Worm (Caenorhabditis elegans) whole organism, L1 larva: Measurements from ENCODE around the gene K08E7.8.

Experiments
- ama-1 ChIP-seq: fragments of 150-350 bp; optimal IDR thresholded peaks from 2 replicates; lab custom pipeline; 2014
- elt-2 ChIP-seq: sonication (generic microtip); optimal IDR thresholded peaks from 2 replicates; lab custom pipeline; 2016; ENCODE audit warnings: missing genetic modification characterization, mild to moderate bottlenecking, inconsistent platforms, missing compliant biosample characterization, missing genetic modification reagents
- jun-1 ChIP-seq: fragments of 150-350 bp; optimal IDR thresholded peaks from 2 replicates; lab custom pipeline; 2014; ENCODE audit warnings: missing biosample characterization, missing genetic modification reagents, missing genetic modification characterization
- nhr-11 ChIP-seq: fragments of 150-350 bp; optimal IDR thresholded peaks from 2 replicates; lab custom pipeline; 2014; ENCODE audit warnings: missing biosample characterization, missing genetic modification characterization
- nhr-237 ChIP-seq: fragments of 150-350 bp; optimal IDR thresholded peaks from 2 replicates; lab custom pipeline; 2014; ENCODE audit warnings: missing biosample characterization, missing genetic modification characterization
- nhr-90 ChIP-seq: sonication (generic microtip); optimal IDR thresholded peaks from 2 replicates; lab custom pipeline; 2016; ENCODE audit warnings: mild to moderate bottlenecking, missing genetic modification characterization, missing compliant biosample characterization; ENCODE audit not compliant: poor library complexity
- pag-3 ChIP-seq: sonication (generic microtip); optimal IDR thresholded peaks from 2 replicates; lab custom pipeline; 2017; ENCODE audit warnings: missing genetic modification characterization, mild to moderate bottlenecking, missing compliant biosample characterization, antibody characterized with exemption, borderline replicate concordance; ENCODE audit not compliant: insufficient read depth
- tbx-2 ChIP-seq: sonication (generic microtip); optimal IDR thresholded peaks from 2 replicates; lab custom pipeline; 2016; ENCODE audit warnings: missing genetic modification characterization, missing compliant biosample characterization
- unc-86 ChIP-seq: sonication (generic microtip); optimal IDR thresholded peaks from 2 replicates; lab custom pipeline; 2016; ENCODE audit warnings: missing genetic modification characterization, missing compliant biosample characterization

DNA sequence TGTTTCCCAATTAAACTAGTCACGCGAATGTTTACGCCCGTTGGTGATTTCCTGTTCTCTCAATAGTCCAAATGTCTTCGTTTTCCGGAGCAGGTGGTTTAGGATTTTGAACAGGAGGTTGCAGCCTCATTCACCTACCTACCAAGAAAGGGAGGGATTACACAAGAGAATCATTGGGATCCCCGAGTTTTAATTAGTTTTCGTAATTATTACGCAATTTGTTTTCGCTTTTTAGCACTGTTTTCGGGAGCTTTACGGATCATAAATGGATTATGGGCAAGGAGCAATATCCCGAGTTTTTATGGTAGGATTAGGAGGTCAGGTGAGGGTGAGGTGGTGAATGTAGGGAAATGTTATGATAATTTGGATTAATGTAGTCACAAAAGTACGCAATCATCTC is 40.0 kb downstream of the K08E7.8 start:
- TF ChIP-seq ama-1 (lab: Kevin White, UChicago) (no peak), unc-86 (tag; lab: Kevin White, UChicago) (no peak), tbx-2 (no peak), nhr-11 (tag; lab: Kevin White, UChicago) (no peak), pag-3 (tag; lab: Kevin White, UChicago) (no peak), elt-2 (tag; lab: Kevin White, UChicago) (no peak), nhr-237 (tag; lab: Kevin White, UChicago) (no peak), jun-1 (no peak), nhr-90 (tag; lab: Kevin White, UChicago) (no peak)
